Fruit fly (Drosophila melanogaster) whole organism: ENCODE data around the gene brv1.

Experiments
- Dll ChIP-seq: fragments of >200 bp; optimal IDR thresholded peaks from 2 replicates; lab custom pipeline; 2017
- usp ChIP-seq: fragments of >200 bp; optimal IDR thresholded peaks from 2 replicates; lab custom pipeline; 2017; ENCODE audit warnings: missing biosample characterization, missing genetic modification characterization, mixed read lengths

DNA sequence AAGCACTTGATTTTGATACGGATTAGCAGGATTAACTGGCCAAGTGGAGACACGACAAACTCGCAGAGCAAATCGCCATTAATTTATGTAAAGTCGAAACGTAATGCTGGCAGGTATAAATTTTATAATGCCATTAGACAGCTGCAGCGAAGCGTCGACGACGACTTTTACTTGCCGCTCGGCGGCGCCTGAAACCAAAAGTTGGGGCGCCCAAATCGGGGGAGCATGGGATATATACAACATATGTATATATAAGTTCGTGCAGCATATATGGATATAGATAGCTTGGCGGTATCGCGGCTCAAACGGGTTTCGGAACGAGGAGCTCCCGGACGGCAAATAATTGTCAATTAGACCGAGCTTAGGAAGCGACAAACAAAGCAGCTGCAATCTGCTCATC lies 34.3 kb upstream of the brv1 start, which contains the start of gene Cpr76Bc:
- TF ChIP-seq usp (GFP tag; lab: Kevin White, UChicago): no peak
- TF ChIP-seq Dll: no peak
